Worm (Caenorhabditis elegans) whole organism, L2 larva: ENCODE measurements around the gene brc-2.

ENCODE experiments used
- C34F6.9 ChIP-seq: fragments of 150-350 bp; optimal IDR thresholded peaks from 2 replicates; lab custom pipeline; 2014; ENCODE audit warnings: missing biosample characterization, missing genetic modification characterization
- F13H6.1 ChIP-seq: sonication (generic microtip); optimal IDR thresholded peaks from 2 replicates; lab custom pipeline; 2016; ENCODE audit warnings: missing genetic modification characterization, missing compliant biosample characterization
- R02D3.7 ChIP-seq: fragments of 150-350 bp; optimal IDR thresholded peaks from 2 replicates; lab custom pipeline; 2014; ENCODE audit warnings: missing biosample characterization, missing genetic modification characterization
- Y55F3AM.14 ChIP-seq: fragments of 200-800 bp; sonication (Bioruptor generic); optimal IDR thresholded peaks from 2 replicates; lab custom pipeline; 2018; ENCODE audit warnings: mild to moderate bottlenecking, missing genetic modification characterization, missing compliant biosample characterization
- ZK546.5 ChIP-seq: sonication (generic microtip); optimal IDR thresholded peaks from 2 replicates; lab custom pipeline; 2017; ENCODE audit warnings: missing biosample characterization, missing genetic modification characterization
- alr-1 ChIP-seq: fragments of 150-350 bp; optimal IDR thresholded peaks from 2 replicates; lab custom pipeline; 2014; ENCODE audit warnings: missing biosample characterization, missing genetic modification characterization
- aly-2 ChIP-seq: fragments of 150-350 bp; optimal IDR thresholded peaks from 2 replicates; lab custom pipeline; 2014; ENCODE audit warnings: missing biosample characterization, missing genetic modification characterization
- ama-1 ChIP-seq: fragments of 150-350 bp; optimal IDR thresholded peaks from 2 replicates; lab custom pipeline; 2018; ENCODE audit warnings: inconsistent platforms
- blmp-1 ChIP-seq: sonication (generic microtip); optimal IDR thresholded peaks from 2 replicates; lab custom pipeline; 2017; ENCODE audit warnings: missing genetic modification characterization, mild to moderate bottlenecking, missing compliant biosample characterization, antibody characterized with exemption, moderate library complexity; ENCODE audit not compliant: insufficient read depth
- ceh-16 ChIP-seq: fragments of 150-350 bp; optimal IDR thresholded peaks from 2 replicates; lab custom pipeline; 2014; ENCODE audit warnings: missing biosample characterization, missing genetic modification characterization
- ceh-82 ChIP-seq: fragments of 150-350 bp; optimal IDR thresholded peaks from 2 replicates; lab custom pipeline; 2014; ENCODE audit warnings: missing biosample characterization, missing genetic modification characterization
- crh-2 ChIP-seq: sonication (generic microtip); optimal IDR thresholded peaks from 2 replicates; lab custom pipeline; 2017; ENCODE audit warnings: missing biosample characterization, missing genetic modification characterization
- dmd-4 ChIP-seq: sonication (generic microtip); optimal IDR thresholded peaks from 2 replicates; lab custom pipeline; 2017; ENCODE audit warnings: missing biosample characterization, missing genetic modification characterization
- egl-27 ChIP-seq: sonication (generic microtip); optimal IDR thresholded peaks from 3 replicates; lab custom pipeline; 2017; ENCODE audit warnings: missing biosample characterization, missing genetic modification reagents, missing genetic modification characterization
- elt-1 ChIP-seq: fragments of 150-350 bp; optimal IDR thresholded peaks from 2 replicates; lab custom pipeline; 2014; ENCODE audit warnings: missing biosample characterization, missing genetic modification characterization
- elt-3 ChIP-seq: sonication (generic microtip); optimal IDR thresholded peaks from 2 replicates; lab custom pipeline; 2017; ENCODE audit warnings: missing biosample characterization, missing genetic modification characterization
- fos-1 ChIP-seq: fragments of 150-350 bp; optimal IDR thresholded peaks from 2 replicates; lab custom pipeline; 2014; ENCODE audit warnings: missing biosample characterization, missing genetic modification characterization
- gmeb-1 ChIP-seq: fragments of 150-350 bp; optimal IDR thresholded peaks from 2 replicates; lab custom pipeline; 2014; ENCODE audit warnings: missing biosample characterization, missing genetic modification characterization
- lin-11 ChIP-seq: fragments of 150-350 bp; sonication (generic microtip); optimal IDR thresholded peaks from 2 replicates; lab custom pipeline; 2014; ENCODE audit warnings: missing biosample characterization, missing genetic modification characterization, inconsistent platforms, mixed read lengths
- lin-13 ChIP-seq: fragments of 150-350 bp; optimal IDR thresholded peaks from 2 replicates; lab custom pipeline; 2014; ENCODE audit warnings: missing biosample characterization, missing genetic modification reagents, missing genetic modification characterization
- lin-39 ChIP-seq: fragments of 150-350 bp; optimal IDR thresholded peaks from 2 replicates; lab custom pipeline; 2014; ENCODE audit warnings: missing biosample characterization, missing genetic modification reagents, missing genetic modification characterization
- lsy-2 ChIP-seq, 2 experiments: fragments of 150-350 bp in 1 of 2; sonication (generic microtip) in 1 of 2; optimal IDR thresholded peaks; 2 replicates each; lab custom pipeline; 2014 to 2017; ENCODE audit warnings: missing biosample characterization in 2 of 2, missing genetic modification characterization in 2 of 2
- mab-5 ChIP-seq: fragments of 150-350 bp; optimal IDR thresholded peaks from 2 replicates; lab custom pipeline; 2014; ENCODE audit warnings: missing biosample characterization, missing genetic modification characterization
- mbf-1 ChIP-seq: sonication (generic microtip); optimal IDR thresholded peaks from 2 replicates; lab custom pipeline; 2017; ENCODE audit warnings: missing biosample characterization, missing genetic modification characterization
- mdl-1 ChIP-seq, 2 experiments: fragments of 150-350 bp in 1 of 2; sonication (generic microtip) in 1 of 2; optimal IDR thresholded peaks; 2 replicates each; lab custom pipeline; 2017; ENCODE audit warnings: missing biosample characterization in 2 of 2, missing genetic modification characterization in 2 of 2
- nhr-10 ChIP-seq: sonication (generic microtip); optimal IDR thresholded peaks from 2 replicates; lab custom pipeline; 2017; ENCODE audit warnings: missing biosample characterization, missing genetic modification characterization
- nhr-11 ChIP-seq: fragments of 150-350 bp; optimal IDR thresholded peaks from 2 replicates; lab custom pipeline; 2014; ENCODE audit warnings: missing biosample characterization, missing genetic modification characterization
- nhr-12 ChIP-seq: fragments of 150-350 bp; optimal IDR thresholded peaks from 2 replicates; lab custom pipeline; 2014; ENCODE audit warnings: missing biosample characterization, missing genetic modification characterization
- nhr-129 ChIP-seq: fragments of 150-350 bp; optimal IDR thresholded peaks from 2 replicates; lab custom pipeline; 2014; ENCODE audit warnings: missing biosample characterization, missing genetic modification characterization
- nhr-21 ChIP-seq: fragments of 150-350 bp; optimal IDR thresholded peaks from 2 replicates; lab custom pipeline; 2014; ENCODE audit warnings: missing biosample characterization, missing genetic modification characterization
- nhr-23 ChIP-seq: fragments of 150-350 bp; optimal IDR thresholded peaks from 2 replicates; lab custom pipeline; 2014; ENCODE audit warnings: missing biosample characterization, missing genetic modification reagents, missing genetic modification characterization
- nhr-237 ChIP-seq: fragments of 150-350 bp; optimal IDR thresholded peaks from 2 replicates; lab custom pipeline; 2014; ENCODE audit warnings: missing biosample characterization, missing genetic modification characterization
- nhr-25 ChIP-seq: fragments of 150-350 bp; sonication (generic microtip); optimal IDR thresholded peaks from 3 replicates; lab custom pipeline; 2014; ENCODE audit warnings: missing biosample characterization, missing genetic modification characterization
- nhr-6 ChIP-seq: fragments of 150-350 bp; optimal IDR thresholded peaks from 2 replicates; lab custom pipeline; 2014; ENCODE audit warnings: missing biosample characterization, missing genetic modification characterization
- nhr-77 ChIP-seq: fragments of 150-350 bp; optimal IDR thresholded peaks from 2 replicates; lab custom pipeline; 2014; ENCODE audit warnings: missing biosample characterization, missing genetic modification characterization
- peb-1 ChIP-seq: fragments of 150-350 bp; optimal IDR thresholded peaks from 2 replicates; lab custom pipeline; 2014; ENCODE audit warnings: missing biosample characterization, missing genetic modification characterization
- sem-4 ChIP-seq: fragments of 150-350 bp; optimal IDR thresholded peaks from 2 replicates; lab custom pipeline; 2014; ENCODE audit warnings: missing biosample characterization, missing genetic modification reagents, missing genetic modification characterization
- skn-1 ChIP-seq: sonication (generic microtip); optimal IDR thresholded peaks from 2 replicates; lab custom pipeline; 2017; ENCODE audit warnings: missing biosample characterization, missing genetic modification characterization
- sma-3 ChIP-seq: sonication (generic microtip); optimal IDR thresholded peaks from 2 replicates; lab custom pipeline; 2016; ENCODE audit warnings: missing genetic modification reagents, missing genetic modification characterization, missing compliant biosample characterization
- sma-9 ChIP-seq, 2 experiments: fragments of 150-350 bp in 1 of 2; sonication (generic microtip) in 1 of 2; optimal IDR thresholded peaks; 2 replicates each; lab custom pipeline; 2014 to 2016; ENCODE audit warnings: missing genetic modification characterization in 2 of 2, mild to moderate bottlenecking in 1 of 2, missing biosample characterization in 1 of 2, missing compliant biosample characterization in 1 of 2, missing genetic modification reagents in 1 of 2, moderate library complexity in 1 of 2
- snpc-4 ChIP-seq: fragments of 150-350 bp; optimal IDR thresholded peaks from 2 replicates; lab custom pipeline; 2014; ENCODE audit warnings: missing biosample characterization, missing genetic modification characterization
- unc-39 ChIP-seq: fragments of 150-350 bp; optimal IDR thresholded peaks from 2 replicates; lab custom pipeline; 2014; ENCODE audit warnings: missing biosample characterization, missing genetic modification characterization
- unc-55 ChIP-seq: fragments of 150-350 bp; sonication (generic microtip); optimal IDR thresholded peaks from 3 replicates; lab custom pipeline; 2014; ENCODE audit warnings: missing biosample characterization, missing genetic modification reagents, missing genetic modification characterization
- unc-62 ChIP-seq: fragments of 150-350 bp; optimal IDR thresholded peaks from 2 replicates; lab custom pipeline; 2014; ENCODE audit warnings: missing biosample characterization, missing genetic modification reagents, missing genetic modification characterization
- zag-1 ChIP-seq: fragments of 150-350 bp; optimal IDR thresholded peaks from 2 replicates; lab custom pipeline; 2014; ENCODE audit warnings: missing biosample characterization, missing genetic modification characterization
- ztf-1 ChIP-seq: fragments of 200-800 bp; sonication (Bioruptor generic); conservative IDR thresholded peaks from 2 replicates; pipeline ENCODE4 v1.3.6; 2022; ENCODE audit warnings: missing genetic modification characterization, missing compliant biosample characterization
- ztf-11 ChIP-seq: sonication (generic microtip); optimal IDR thresholded peaks from 2 replicates; lab custom pipeline; 2017; ENCODE audit warnings: missing biosample characterization, missing genetic modification characterization
- ztf-4 ChIP-seq: fragments of 150-350 bp; optimal IDR thresholded peaks from 2 replicates; lab custom pipeline; 2014; ENCODE audit warnings: missing biosample characterization, missing genetic modification characterization

brc-2 gene

ce11 chrIII:6895166-6895565 lies 7.7 kb downstream of the brc-2 start:
- TF ChIP-seq nhr-12 (tag; lab: Kevin White, UChicago) (no peak), mdl-1 (tag; optimal IDR thresholded peaks at IDR 0.05; lab: Kevin White, UChicago) (no peak), alr-1 (no peak), sma-9 (GFP tag; optimal IDR thresholded peaks at IDR 0.05; lab: Kevin White, UChicago) (peak; percentile 88), sma-9 (tag; optimal IDR thresholded peaks at IDR 0.05; lab: Kevin White, UChicago) (no peak), nhr-11 (no peak), nhr-23 (tag; lab: Kevin White, UChicago) (no peak), crh-2 (tag; lab: Kevin White, UChicago) (peak; percentile 76), nhr-77 (no peak), lsy-2 (tag; optimal IDR thresholded peaks at IDR 0.05; lab: Kevin White, UChicago) (peak; percentile 17 to 82), ceh-82 (no peak), Y55F3AM.14 (GFP tag; lab: Kevin White, UChicago) (no peak), zag-1 (tag; lab: Kevin White, UChicago) (no peak), fos-1 (tag; lab: Kevin White, UChicago) (peak; percentile 83), mbf-1 (tag; lab: Kevin White, UChicago) (no peak), nhr-237 (tag; lab: Kevin White, UChicago) (no peak), peb-1 (no peak), nhr-129 (tag; lab: Kevin White, UChicago) (peak; percentile 83), elt-3 (tag; lab: Kevin White, UChicago) (no peak), blmp-1 (tag; lab: Kevin White, UChicago) (peak; percentile 32), unc-55 (GFP tag; lab: Kevin White, UChicago) (no peak), nhr-6 (peak; percentile 67), unc-39 (tag; lab: Kevin White, UChicago) (no peak), elt-1 (tag; lab: Kevin White, UChicago) (no peak), gmeb-1 (tag; lab: Kevin White, UChicago) (peak; percentile 62), nhr-25 (tag; lab: Kevin White, UChicago) (peak; percentile 56), skn-1 (tag; lab: Kevin White, UChicago) (no peak), ztf-1 (GFP tag; lab: Robert Waterston, UW) (no peak), C34F6.9 (tag; lab: Kevin White, UChicago) (peak; percentile 70), egl-27 (tag; lab: Kevin White, UChicago) (peak; percentile 75), lin-39 (tag; lab: Kevin White, UChicago) (no peak), dmd-4 (tag; lab: Kevin White, UChicago) (no peak), ztf-11 (tag; lab: Kevin White, UChicago) (no peak), ama-1 (peak; percentile 9), aly-2 (tag; lab: Kevin White, UChicago) (no peak), ceh-16 (no peak), R02D3.7 (tag; lab: Kevin White, UChicago) (no peak), mab-5 (no peak), nhr-21 (tag; lab: Kevin White, UChicago) (peak; percentile 82), ZK546.5 (tag; lab: Kevin White, UChicago) (no peak), sem-4 (tag; lab: Kevin White, UChicago) (peak; percentile 8), nhr-10 (no peak), lin-11 (no peak), ztf-4 (tag; lab: Kevin White, UChicago) (no peak), snpc-4 (tag; lab: Kevin White, UChicago) (no peak), lin-13 (GFP tag; lab: Kevin White, UChicago) (peak; percentile 14), F13H6.1 (tag; lab: Kevin White, UChicago) (peak; percentile 82), sma-3 (GFP tag; lab: Kevin White, UChicago) (peak; percentile 68), unc-62 (GFP tag; lab: Kevin White, UChicago) (no peak)
